Worm (Caenorhabditis elegans): ENCODE results near the gene pqn-51.

Gene pqn-51

ce11 chrV:5086919-5087404, 37.6 kb downstream of the pqn-51 start, which contains the start of gene Y58A7A.5 (continued):
- TF ChIP-seq jun-1 (tag; optimal IDR thresholded peaks at IDR 0.05) (no peak), lin-39 (tag; optimal IDR thresholded peaks at IDR 0.05) (no peak), fos-1 (tag; optimal IDR thresholded peaks at IDR 0.05) (no peak), duxl-1 (tag; optimal IDR thresholded peaks at IDR 0.05; ENCODE audit: poor library complexity) (no peak), nhr-237 (tag; optimal IDR thresholded peaks at IDR 0.05) (no peak), dmd-9 (GFP tag; IDR thresholded peaks at IDR 0.05) (no peak), nhr-48 (tag; optimal IDR thresholded peaks at IDR 0.05) (no peak), ZK546.5 (tag; optimal IDR thresholded peaks at IDR 0.05) (no peak), aly-2 (tag; optimal IDR thresholded peaks at IDR 0.05) (no peak), daf-16 (GFP tag; optimal IDR thresholded peaks at IDR 0.05) (peak in 1 of 2 experiments; percentile 54), daf-16 (tag; optimal IDR thresholded peaks at IDR 0.05) (no peak), madf-9 (GFP tag; conservative IDR thresholded peaks at IDR 0.05) (no peak), dve-1 (tag; optimal IDR thresholded peaks at IDR 0.05; ENCODE audit: insufficient read depth) (no peak), ceh-28 (tag; optimal IDR thresholded peaks at IDR 0.05) (no peak), nhr-41 (GFP tag; IDR thresholded peaks at IDR 0.05) (no peak), tra-1 (GFP tag; IDR thresholded peaks at IDR 0.05) (no peak), pha-4 (GFP tag; IDR thresholded peaks at IDR 0.05) (no peak), pha-4 (tag; optimal IDR thresholded peaks at IDR 0.05) (peak; percentile 19), aha-1 (tag) (no peak), mxl-2 (GFP tag; conservative IDR thresholded peaks at IDR 0.05) (no peak), lsy-2 (tag; optimal IDR thresholded peaks at IDR 0.05) (peak in 1 of 2 experiments; percentile 59), egl-43 (GFP tag; IDR thresholded peaks at IDR 0.05) (no peak), lim-7 (GFP tag; IDR thresholded peaks at IDR 0.05) (no peak), fkh-10 (GFP tag; optimal IDR thresholded peaks at IDR 0.05) (no peak), D1046.2 (GFP tag; IDR thresholded peaks at IDR 0.05) (no peak), lin-29 (GFP tag; IDR thresholded peaks at IDR 0.05) (no peak), ces-1 (GFP tag; optimal IDR thresholded peaks at IDR 0.05) (no peak), lin-1 (GFP tag; IDR thresholded peaks at IDR 0.05) (no peak), daf-8 (GFP tag; IDR thresholded peaks at IDR 0.05) (no peak), arid-1 (GFP tag; conservative IDR thresholded peaks at IDR 0.05) (no peak), snpc-1.2 (GFP tag; IDR thresholded peaks at IDR 0.05) (no peak), nhr-28 (tag; optimal IDR thresholded peaks at IDR 0.05) (peak; percentile 64), cey-2 (tag; optimal IDR thresholded peaks at IDR 0.05; ENCODE audit: borderline replicate concordance, insufficient read depth) (no peak), zag-1 (tag; optimal IDR thresholded peaks at IDR 0.05) (no peak), lin-13 (GFP tag; optimal IDR thresholded peaks at IDR 0.05) (no peak), F37D6.2 (tag; optimal IDR thresholded peaks at IDR 0.05) (no peak), set-16 (GFP tag; IDR thresholded peaks at IDR 0.05) (no peak), hlh-11 (tag; optimal IDR thresholded peaks at IDR 0.05) (peak; percentile 40)

ce11 chrV:5088311-5088710, 38.9 kb downstream of the pqn-51 start:
- TF ChIP-seq ces-1 (GFP tag; optimal IDR thresholded peaks at IDR 0.05), result peak; percentile 54
- TF ChIP-seq ctbp-1 (GFP tag; IDR thresholded peaks at IDR 0.05), result 0 out of 2 replicates have a peak, but pooled peaks have one; percentile 34
- TF ChIP-seq nhr-41 (GFP tag; IDR thresholded peaks at IDR 0.05), result no peak
- 0 out of 2 replicates have a peak, but pooled peaks have one; percentile 11 for TF ChIP-seq dmd-6 (GFP tag; IDR thresholded peaks at IDR 0.05)
